Worm (Caenorhabditis elegans) whole organism, young adult: ENCODE measurements around the gene C28H8.7.

Experiments
- B0261.1 ChIP-seq: sonication (generic microtip); optimal IDR thresholded peaks from 2 replicates; lab custom pipeline; 2016; ENCODE audit warnings: mild to moderate bottlenecking, missing genetic modification characterization, moderate library complexity, missing compliant biosample characterization
- B0336.3 ChIP-seq: fragments of 200-800 bp; sonication (Bioruptor generic); IDR thresholded peaks from 2 replicates; pipeline ENCODE4 v1.3.6; 2022; ENCODE audit warnings: missing genetic modification characterization, missing compliant biosample characterization
- C06A6.2 ChIP-seq: fragments of 200-800 bp; sonication (Bioruptor generic); conservative IDR thresholded peaks from 2 replicates; pipeline ENCODE4 v1.3.6; 2022; ENCODE audit warnings: missing genetic modification characterization, missing compliant biosample characterization
- C17E4.6 ChIP-seq: fragments of 200-800 bp; sonication (Bioruptor generic); IDR thresholded peaks from 2 replicates; pipeline ENCODE4 v1.3.6; 2022; ENCODE audit warnings: missing genetic modification reagents, missing genetic modification characterization, missing compliant biosample characterization
- D2030.7 ChIP-seq: fragments of 200-800 bp; sonication (Bioruptor generic); IDR thresholded peaks from 2 replicates; pipeline ENCODE4 v1.3.6; 2022; ENCODE audit warnings: missing genetic modification reagents, missing genetic modification characterization, missing compliant biosample characterization
- F22D6.2 ChIP-seq: sonication (generic microtip); optimal IDR thresholded peaks from 2 replicates; lab custom pipeline; 2016; ENCODE audit warnings: mild to moderate bottlenecking, missing genetic modification characterization, missing compliant biosample characterization
- F37B4.10 ChIP-seq: fragments of 200-800 bp; sonication (Bioruptor generic); IDR thresholded peaks from 2 replicates; pipeline ENCODE4 v1.3.6; 2022; ENCODE audit warnings: missing genetic modification characterization, missing compliant biosample characterization
- F49E8.2 ChIP-seq: sonication (generic microtip); optimal IDR thresholded peaks from 3 replicates; lab custom pipeline; 2017; ENCODE audit warnings: missing genetic modification characterization, mild to moderate bottlenecking, missing compliant biosample characterization, antibody characterized with exemption, moderate library complexity; ENCODE audit not compliant: insufficient read depth
- F55B11.4 ChIP-seq: sonication (generic microtip); optimal IDR thresholded peaks from 2 replicates; lab custom pipeline; 2016; ENCODE audit warnings: missing compliant biosample characterization, missing genetic modification characterization, borderline replicate concordance; ENCODE audit not compliant: insufficient read depth
- F57C9.4 ChIP-seq: sonication (generic microtip); optimal IDR thresholded peaks from 2 replicates; lab custom pipeline; 2017; ENCODE audit warnings: mild to moderate bottlenecking, missing genetic modification characterization, missing compliant biosample characterization
- T26A5.8 ChIP-seq: sonication (generic microtip); optimal IDR thresholded peaks from 2 replicates; lab custom pipeline; 2016; ENCODE audit warnings: missing genetic modification characterization, missing compliant biosample characterization
- Y53G8AR.9 ChIP-seq: fragments of 200-800 bp; sonication (Bioruptor generic); conservative IDR thresholded peaks from 2 replicates; pipeline ENCODE4 v1.3.6; 2022; ENCODE audit warnings: missing genetic modification reagents, missing genetic modification characterization, missing compliant biosample characterization
- Y56A3A.18 ChIP-seq: fragments of 200-800 bp; sonication (Bioruptor generic); IDR thresholded peaks from 2 replicates; pipeline ENCODE4 v1.3.6; 2022; ENCODE audit warnings: missing genetic modification reagents, missing genetic modification characterization, missing compliant biosample characterization
- ZK185.1 ChIP-seq: sonication (generic microtip); optimal IDR thresholded peaks from 2 replicates; lab custom pipeline; 2016; ENCODE audit warnings: mild to moderate bottlenecking, missing genetic modification characterization, missing compliant biosample characterization; ENCODE audit not compliant: poor library complexity, severe bottlenecking
- aptf-2 ChIP-seq: fragments of 200-800 bp; sonication (Bioruptor generic); conservative IDR thresholded peaks from 2 replicates; pipeline ENCODE4 v1.3.6; 2022; ENCODE audit warnings: missing genetic modification reagents, missing genetic modification characterization, missing compliant biosample characterization
- aptf-3 ChIP-seq: fragments of 200-800 bp; sonication (Bioruptor generic); IDR thresholded peaks from 2 replicates; pipeline ENCODE4 v1.3.6; 2022; ENCODE audit warnings: missing genetic modification characterization, missing compliant biosample characterization
- athp-1 ChIP-seq: sonication (generic microtip); optimal IDR thresholded peaks from 2 replicates; lab custom pipeline; 2017; ENCODE audit warnings: mild to moderate bottlenecking, missing genetic modification characterization, missing compliant biosample characterization
- chd-7 ChIP-seq: sonication (generic microtip); optimal IDR thresholded peaks from 2 replicates; lab custom pipeline; 2016; ENCODE audit warnings: mild to moderate bottlenecking, missing genetic modification characterization, moderate library complexity, missing compliant biosample characterization
- dox-1 ChIP-seq: fragments of 200-800 bp; sonication (Bioruptor generic); IDR thresholded peaks from 2 replicates; pipeline ENCODE4 v1.3.6; 2022; ENCODE audit warnings: missing genetic modification reagents, missing genetic modification characterization, missing compliant biosample characterization
- efl-1 ChIP-seq: fragments of 150-350 bp; optimal IDR thresholded peaks from 2 replicates; lab custom pipeline; 2014; ENCODE audit warnings: missing biosample characterization, missing genetic modification reagents, missing genetic modification characterization
- egl-18 ChIP-seq: fragments of 200-800 bp; sonication (Bioruptor generic); IDR thresholded peaks from 2 replicates; pipeline ENCODE4 v1.3.6; 2022; ENCODE audit warnings: missing genetic modification reagents, missing genetic modification characterization, missing compliant biosample characterization
- ets-4 ChIP-seq: fragments of 200-800 bp; sonication (Bioruptor generic); optimal IDR thresholded peaks from 2 replicates; lab custom pipeline; 2018; ENCODE audit warnings: mild to moderate bottlenecking, missing genetic modification characterization, missing compliant biosample characterization
- hrde-1 ChIP-seq: sonication (generic microtip); optimal IDR thresholded peaks from 2 replicates; lab custom pipeline; 2016; ENCODE audit warnings: missing genetic modification characterization, mild to moderate bottlenecking, missing compliant biosample characterization, moderate library complexity, missing genotype, missing genetic modification reagents, borderline replicate concordance
- hsf-1 ChIP-seq: fragments of 200-800 bp; sonication (Bioruptor generic); IDR thresholded peaks from 2 replicates; pipeline ENCODE4 v1.3.6; 2022; ENCODE audit warnings: missing genetic modification reagents, missing genetic modification characterization, missing compliant biosample characterization
- lag-1 ChIP-seq: fragments of 200-800 bp; sonication (Bioruptor generic); IDR thresholded peaks from 2 replicates; pipeline ENCODE4 v1.3.6; 2022; ENCODE audit warnings: missing genetic modification reagents, missing genetic modification characterization, missing compliant biosample characterization
- let-526 ChIP-seq: fragments of 200-800 bp; sonication (Bioruptor generic); IDR thresholded peaks from 2 replicates; pipeline ENCODE4 v1.3.6; 2022; ENCODE audit warnings: missing genetic modification reagents, missing genetic modification characterization, missing compliant biosample characterization
- lin-40 ChIP-seq: sonication (generic microtip); optimal IDR thresholded peaks from 2 replicates; lab custom pipeline; 2016; ENCODE audit warnings: missing genetic modification characterization, mild to moderate bottlenecking, missing compliant biosample characterization, missing genotype, missing genetic modification reagents
- lsy-27 ChIP-seq: sonication (generic microtip); optimal IDR thresholded peaks from 2 replicates; lab custom pipeline; 2017; ENCODE audit warnings: missing genetic modification characterization, mild to moderate bottlenecking, missing compliant biosample characterization, antibody characterized with exemption, missing genotype, borderline replicate concordance; ENCODE audit not compliant: insufficient read depth
- madf-10 ChIP-seq: sonication (generic microtip); optimal IDR thresholded peaks from 2 replicates; lab custom pipeline; 2016; ENCODE audit warnings: mild to moderate bottlenecking, missing genetic modification characterization, missing compliant biosample characterization
- madf-8 ChIP-seq: fragments of 200-800 bp; sonication (Bioruptor generic); conservative IDR thresholded peaks from 2 replicates; pipeline ENCODE4 v1.3.6; 2022; ENCODE audit warnings: missing genetic modification reagents, missing genetic modification characterization, missing compliant biosample characterization
- nfya-1 ChIP-seq: sonication (generic microtip); optimal IDR thresholded peaks from 2 replicates; lab custom pipeline; 2017; ENCODE audit warnings: antibody characterized with exemption, missing compliant biosample characterization, missing genetic modification characterization, borderline replicate concordance; ENCODE audit not compliant: insufficient read depth
- nhr-120 ChIP-seq: fragments of 200-800 bp; sonication (Bioruptor generic); IDR thresholded peaks from 2 replicates; pipeline ENCODE4 v1.3.6; 2022; ENCODE audit warnings: missing genetic modification characterization, missing compliant biosample characterization
- nhr-179 ChIP-seq: sonication (generic microtip); optimal IDR thresholded peaks from 2 replicates; lab custom pipeline; 2016; ENCODE audit warnings: mild to moderate bottlenecking, missing genetic modification characterization, missing compliant biosample characterization
- rcor-1 ChIP-seq: fragments of 200-800 bp; sonication (Bioruptor generic); IDR thresholded peaks from 2 replicates; pipeline ENCODE4 v1.3.6; 2022; ENCODE audit warnings: missing genetic modification reagents, missing genetic modification characterization, missing compliant biosample characterization
- rpc-1 ChIP-seq, 2 experiments: fragments of 150-350 bp in 1 of 2; sonication (generic microtip) in 1 of 2; optimal IDR thresholded peaks; 2 replicates each; lab custom pipeline; 2014 to 2018; ENCODE audit warnings: missing biosample characterization in 1 of 2, missing genetic modification characterization in 1 of 2, missing genetic modification reagents in 1 of 2, missing genotype in 1 of 2
- sdz-38 ChIP-seq: sonication (generic microtip); optimal IDR thresholded peaks from 2 replicates; lab custom pipeline; 2016; ENCODE audit warnings: missing genotype, missing genetic modification characterization, missing compliant biosample characterization
- snpc-3.4 ChIP-seq: sonication (generic microtip); optimal IDR thresholded peaks from 2 replicates; lab custom pipeline; 2017; ENCODE audit warnings: missing genetic modification characterization, mild to moderate bottlenecking, missing compliant biosample characterization, antibody characterized with exemption, moderate library complexity, missing genotype, missing genetic modification reagents
- tbp1 ChIP-seq: fragments of 200-800 bp; sonication (Bioruptor generic); optimal IDR thresholded peaks from 2 replicates; lab custom pipeline; 2018; ENCODE audit warnings: mild to moderate bottlenecking, missing genetic modification characterization, missing compliant biosample characterization
- tlf-1 ChIP-seq: fragments of 200-800 bp; sonication (Bioruptor generic); optimal IDR thresholded peaks from 2 replicates; lab custom pipeline; 2018; ENCODE audit warnings: mild to moderate bottlenecking, missing genetic modification characterization, missing compliant biosample characterization
- xnd-1 ChIP-seq: sonication (generic microtip); optimal IDR thresholded peaks from 2 replicates; lab custom pipeline; 2016; ENCODE audit warnings: missing genotype, missing genetic modification reagents, missing genetic modification characterization, missing compliant biosample characterization
- zim-3 ChIP-seq: sonication (generic microtip); optimal IDR thresholded peaks from 2 replicates; lab custom pipeline; 2017; ENCODE audit warnings: mild to moderate bottlenecking, missing genetic modification characterization, moderate library complexity, missing compliant biosample characterization
- ztf-22 ChIP-seq: fragments of 200-800 bp; sonication (Bioruptor generic); optimal IDR thresholded peaks from 2 replicates; lab custom pipeline; 2018; ENCODE audit warnings: mild to moderate bottlenecking, missing genetic modification characterization, moderate library complexity, missing compliant biosample characterization
- ztf-25 ChIP-seq: fragments of 200-800 bp; sonication (Bioruptor generic); IDR thresholded peaks from 2 replicates; pipeline ENCODE4 v1.3.6; 2022; ENCODE audit warnings: missing genetic modification reagents, missing genetic modification characterization, missing compliant biosample characterization
- ztf-28 ChIP-seq: fragments of 200-800 bp; sonication (Bioruptor generic); IDR thresholded peaks from 2 replicates; pipeline ENCODE4 v1.3.6; 2022; ENCODE audit warnings: missing genetic modification reagents, missing genetic modification characterization, missing compliant biosample characterization
- ztf-3 ChIP-seq: fragments of 200-800 bp; sonication (Bioruptor generic); optimal IDR thresholded peaks from 2 replicates; lab custom pipeline; 2018; ENCODE audit warnings: mild to moderate bottlenecking, missing genetic modification characterization, missing compliant biosample characterization

C28H8.7 gene

ce11 chrIII:5884007-5884406, 2.8 kb downstream of the C28H8.7 start, which contains the start of gene C28H8.5:
C28H8.5 (plus strand) TSS chrIII:5884307.
- TF ChIP-seq lsy-27 (tag; lab: Kevin White, UChicago): no peak

ce11 chrIII:5883517-5883916, 3.3 kb downstream of the C28H8.7 start:
- TF ChIP-seq F22D6.2: no peak
- TF ChIP-seq hsf-1 (GFP tag; lab: Robert Waterston, UW): no peak
- no peak for TF ChIP-seq nhr-120
- TF ChIP-seq madf-10 (tag; lab: Kevin White, UChicago): no peak
- TF ChIP-seq egl-18 (GFP tag; lab: Robert Waterston, UW): no peak
- TF ChIP-seq aptf-2 (GFP tag; lab: Robert Waterston, UW): no peak
- no peak for TF ChIP-seq lin-40
- no peak for TF ChIP-seq B0336.3
- TF ChIP-seq athp-1 (tag; lab: Kevin White, UChicago): no peak
- no peak for TF ChIP-seq nhr-179 (tag; lab: Kevin White, UChicago)
- TF ChIP-seq B0261.1 (tag; lab: Kevin White, UChicago): no peak
- TF ChIP-seq madf-8 (GFP tag; lab: Robert Waterston, UW): no peak
- TF ChIP-seq F49E8.2 (tag; lab: Kevin White, UChicago): no peak
- TF ChIP-seq snpc-3.4 (tag; lab: Kevin White, UChicago): no peak
- TF ChIP-seq D2030.7: no peak
- TF ChIP-seq zim-3 (tag; lab: Kevin White, UChicago): no peak
- TF ChIP-seq ets-4: no peak
- no peak for TF ChIP-seq nfya-1 (tag; lab: Kevin White, UChicago)
- TF ChIP-seq ztf-25: no peak

ce11 chrIII:5882823-5883222, 4.0 kb downstream of the C28H8.7 start, which contains the start of gene F01F1.14:
F01F1.14 (minus strand) TSS chrIII:5882923.
- TF ChIP-seq ztf-22 (GFP tag; lab: Kevin White, UChicago): no peak
- no peak for TF ChIP-seq rcor-1
- TF ChIP-seq tlf-1 (GFP tag; lab: Kevin White, UChicago): no peak
- no peak for TF ChIP-seq ZK185.1 (tag; lab: Kevin White, UChicago)
- no peak for TF ChIP-seq lag-1 (GFP tag; lab: Robert Waterston, UW)
- TF ChIP-seq efl-1 (GFP tag; lab: Kevin White, UChicago): no peak
- no peak for TF ChIP-seq C17E4.6 (GFP tag; lab: Robert Waterston, UW)
- no peak for TF ChIP-seq Y53G8AR.9 (GFP tag; lab: Robert Waterston, UW)

ce11 chrIII:5882284-5882683, 4.5 kb downstream of the C28H8.7 start:
- no peak for TF ChIP-seq dox-1
- TF ChIP-seq F37B4.10: no peak
- TF ChIP-seq Y56A3A.18: no peak
- no peak for TF ChIP-seq F57C9.4
- TF ChIP-seq sdz-38 (tag; lab: Kevin White, UChicago): no peak
- TF ChIP-seq C06A6.2 (GFP tag; lab: Robert Waterston, UW): no peak
- TF ChIP-seq athp-1 (tag; lab: Kevin White, UChicago): peak; percentile 39
- peak; percentile 30 for TF ChIP-seq hrde-1 (tag; lab: Kevin White, UChicago)
- TF ChIP-seq F55B11.4 (tag; lab: Kevin White, UChicago): no peak
- TF ChIP-seq let-526: no peak
- TF ChIP-seq ztf-3 (GFP tag; lab: Kevin White, UChicago): no peak
- TF ChIP-seq xnd-1 (tag; lab: Kevin White, UChicago): no peak
- no peak for TF ChIP-seq aptf-3 (GFP tag; lab: Robert Waterston, UW)
- TF ChIP-seq ztf-28: no peak
- no peak for TF ChIP-seq rpc-1 (optimal IDR thresholded peaks at IDR 0.05; lab: Kevin White, UChicago)
- no peak for TF ChIP-seq rpc-1 (tag; optimal IDR thresholded peaks at IDR 0.05; lab: Kevin White, UChicago)
- TF ChIP-seq F49E8.2 (tag; lab: Kevin White, UChicago): no peak
- TF ChIP-seq chd-7 (tag; lab: Kevin White, UChicago): no peak
- TF ChIP-seq tbp1 (GFP tag; lab: Kevin White, UChicago): no peak
- no peak for TF ChIP-seq T26A5.8 (tag; lab: Kevin White, UChicago)
